Fruit fly (Drosophila melanogaster) whole organism, embryonic: ENCODE measurements around the gene rols.

Experiments used
- Abd-B ChIP-seq: fragments of 200-800 bp; sonication (Bioruptor generic); optimal IDR thresholded peaks from 2 replicates; lab custom pipeline; 2018; ENCODE audit warnings: missing biosample characterization, mild to moderate bottlenecking, missing genetic modification characterization, moderate library complexity
- Ada2b ChIP-seq: fragments of 200-800 bp; sonication (Bioruptor generic); IDR thresholded peaks from 2 replicates; pipeline ENCODE4 v1.3.6; 2022; ENCODE audit warnings: missing biosample characterization, missing genetic modification characterization
- CG12769 ChIP-seq: fragments of 200-800 bp; sonication (Bioruptor generic); optimal IDR thresholded peaks from 2 replicates; lab custom pipeline; 2019; ENCODE audit warnings: missing biosample characterization, mild to moderate bottlenecking, missing genetic modification characterization, moderate library complexity
- CG13894 ChIP-seq: fragments of 200-800 bp; sonication (Bioruptor generic); optimal IDR thresholded peaks from 3 replicates; lab custom pipeline; 2018; ENCODE audit warnings: missing biosample characterization, mild to moderate bottlenecking, missing genetic modification characterization, moderate library complexity
- CG14860 ChIP-seq: fragments of 200-800 bp; sonication (Bioruptor generic); IDR thresholded peaks from 3 replicates; pipeline ENCODE4 v1.3.6; 2022; ENCODE audit warnings: missing biosample characterization, missing genetic modification characterization; ENCODE audit not compliant: partially characterized antibody
- CG15601 ChIP-seq: fragments of 200-800 bp; sonication (Bioruptor generic); optimal IDR thresholded peaks from 3 replicates; lab custom pipeline; 2019; ENCODE audit warnings: missing biosample characterization, mild to moderate bottlenecking, missing genetic modification characterization, moderate library complexity
- CG1603 ChIP-seq: fragments of 200-800 bp; sonication (Bioruptor generic); optimal IDR thresholded peaks from 2 replicates; lab custom pipeline; 2019; ENCODE audit warnings: missing biosample characterization, mild to moderate bottlenecking, missing genetic modification characterization, moderate library complexity
- CG17328 ChIP-seq: fragments of 200-800 bp; sonication (Bioruptor generic); IDR thresholded peaks from 2 replicates; pipeline ENCODE4 v1.3.6; 2022; ENCODE audit warnings: missing biosample characterization, missing genetic modification characterization
- CG2199 ChIP-seq: fragments of 200-800 bp; sonication (Bioruptor generic); IDR thresholded peaks from 3 replicates; pipeline ENCODE4 v1.3.6; 2022; ENCODE audit warnings: missing biosample characterization, missing genetic modification characterization
- CG2889 ChIP-seq: fragments of 200-800 bp; sonication (Bioruptor generic); IDR thresholded peaks from 3 replicates; pipeline ENCODE4 v1.3.6; 2022; ENCODE audit warnings: missing biosample characterization, missing genetic modification characterization
- CG31224 ChIP-seq: fragments of 200-800 bp; sonication (Bioruptor generic); IDR thresholded peaks from 2 replicates; pipeline ENCODE4 v1.3.6; 2022; ENCODE audit warnings: missing biosample characterization, missing genetic modification characterization
- CG31441 ChIP-seq: fragments of 200-800 bp; sonication (Bioruptor generic); IDR thresholded peaks from 2 replicates; pipeline ENCODE4 v1.3.6; 2022; ENCODE audit warnings: missing biosample characterization, missing genetic modification characterization
- CG34376 ChIP-seq: fragments of 200-800 bp; sonication (Bioruptor generic); optimal IDR thresholded peaks from 2 replicates; lab custom pipeline; 2018; ENCODE audit warnings: missing biosample characterization, mild to moderate bottlenecking, missing genetic modification characterization
- CG34422 ChIP-seq: fragments of 200-800 bp; sonication (Bioruptor generic); IDR thresholded peaks from 3 replicates; pipeline ENCODE4 v1.3.6; 2022; ENCODE audit warnings: missing biosample characterization, missing genetic modification characterization
- CG4424 ChIP-seq: fragments of 200-800 bp; sonication (Bioruptor generic); optimal IDR thresholded peaks from 3 replicates; lab custom pipeline; 2016; ENCODE audit warnings: missing biosample characterization, missing genetic modification characterization
- CG6272 ChIP-seq: fragments of 200-800 bp; sonication (Bioruptor generic); IDR thresholded peaks from 2 replicates; pipeline ENCODE4 v1.3.6; 2022; ENCODE audit warnings: missing biosample characterization, missing genetic modification characterization
- CG8478 ChIP-seq: fragments of >200 bp; optimal IDR thresholded peaks from 2 replicates; lab custom pipeline; 2018
- CG9876 ChIP-seq: fragments of 200-800 bp; sonication (Bioruptor generic); optimal IDR thresholded peaks from 2 replicates; lab custom pipeline; 2016; ENCODE audit warnings: missing biosample characterization, missing genetic modification characterization
- D ChIP-seq, 2 experiments: fragments of 200-800 bp in 1 of 2; fragments of >200 bp in 1 of 2; sonication (Bioruptor generic) in 1 of 2; optimal IDR thresholded peaks; 2 replicates in 1 of 2; 3 replicates in 1 of 2; lab custom pipeline; 2017; ENCODE audit warnings: mild to moderate bottlenecking in 1 of 2, missing biosample characterization in 1 of 2, missing genetic modification characterization in 1 of 2, missing genetic modification reagents in 1 of 2
- Doc2 ChIP-seq: fragments of 200-800 bp; sonication (Bioruptor generic); IDR thresholded peaks from 2 replicates; pipeline ENCODE4 v1.3.6; 2022; ENCODE audit warnings: missing biosample characterization, missing genetic modification characterization
- Gsc ChIP-seq: fragments of 200-800 bp; sonication (Bioruptor generic); IDR thresholded peaks from 2 replicates; pipeline ENCODE4 v1.3.6; 2022; ENCODE audit warnings: missing biosample characterization, missing genetic modification characterization
- H2.0 ChIP-seq: fragments of 200-800 bp; sonication (Bioruptor generic); IDR thresholded peaks from 2 replicates; pipeline ENCODE4 v1.3.6; 2022; ENCODE audit warnings: missing biosample characterization, missing genetic modification characterization
- Hmr ChIP-seq: fragments of 200-800 bp; sonication (Bioruptor generic); optimal IDR thresholded peaks from 3 replicates; lab custom pipeline; 2017; ENCODE audit warnings: mild to moderate bottlenecking, missing biosample characterization, missing genetic modification reagents, missing genetic modification characterization
- Lpt ChIP-seq: fragments of >200 bp; optimal IDR thresholded peaks from 2 replicates; lab custom pipeline; 2018; ENCODE audit warnings: missing biosample characterization, missing genetic modification characterization
- MBD-R2 ChIP-seq: fragments of 200-800 bp; sonication (Bioruptor generic); IDR thresholded peaks from 2 replicates; pipeline ENCODE4 v1.3.6; 2022; ENCODE audit warnings: missing biosample characterization, missing genetic modification characterization
- Med ChIP-seq: fragments of 200-800 bp; sonication (Bioruptor generic); peaks from one replicate; lab custom pipeline; 2016; ENCODE audit warnings: missing biosample characterization, missing genetic modification characterization, mild to moderate bottlenecking, inconsistent platforms, moderate library complexity
- NFAT ChIP-seq: fragments of 200-800 bp; sonication (Bioruptor generic); IDR thresholded peaks from 2 replicates; pipeline ENCODE4 v1.3.6; 2022; ENCODE audit warnings: missing biosample characterization, missing genetic modification characterization
- Nf-YC ChIP-seq: fragments of 200-800 bp; optimal IDR thresholded peaks from 3 replicates; lab custom pipeline; 2019; ENCODE audit warnings: missing biosample characterization, mild to moderate bottlenecking, missing genetic modification characterization, moderate library complexity
- Xrp1 ChIP-seq: fragments of 200-800 bp; sonication (Bioruptor generic); IDR thresholded peaks from 2 replicates; pipeline ENCODE4 v1.3.6; 2022; ENCODE audit warnings: missing biosample characterization, missing genetic modification characterization
- ase ChIP-seq: fragments of 200-800 bp; sonication (Bioruptor generic); IDR thresholded peaks from 3 replicates; pipeline ENCODE4 v1.3.6; 2022; ENCODE audit warnings: missing biosample characterization, missing genetic modification characterization
- az2 ChIP-seq: fragments of 200-800 bp; sonication (Bioruptor generic); optimal IDR thresholded peaks from 3 replicates; lab custom pipeline; 2016; ENCODE audit warnings: missing biosample characterization, missing genetic modification characterization
- chn ChIP-seq: fragments of 200-800 bp; sonication (Bioruptor generic); optimal IDR thresholded peaks from 2 replicates; lab custom pipeline; 2016; ENCODE audit warnings: missing biosample characterization, missing genetic modification characterization
- grau ChIP-seq: fragments of 200-800 bp; optimal IDR thresholded peaks from 3 replicates; lab custom pipeline; 2019; ENCODE audit warnings: missing biosample characterization, mild to moderate bottlenecking, missing genetic modification characterization, moderate library complexity
- lab ChIP-seq: fragments of 200-800 bp; sonication (Bioruptor generic); optimal IDR thresholded peaks from 3 replicates; lab custom pipeline; 2017; ENCODE audit warnings: missing biosample characterization, missing genetic modification characterization, mild to moderate bottlenecking, moderate library complexity, missing genetic modification reagents
- otp ChIP-seq: fragments of 200-800 bp; sonication (Bioruptor generic); IDR thresholded peaks from 3 replicates; pipeline ENCODE4, ENCODE4 v1.3.6; 2022; ENCODE audit warnings: missing biosample characterization, missing genetic modification characterization
- pros ChIP-seq: fragments of 200-800 bp; sonication (Bioruptor generic); optimal IDR thresholded peaks from 3 replicates; lab custom pipeline; 2019; ENCODE audit warnings: missing biosample characterization, mild to moderate bottlenecking, missing genetic modification characterization, moderate library complexity
- rib ChIP-seq: fragments of 200-800 bp; sonication (Bioruptor generic); IDR thresholded peaks from 2 replicates; pipeline ENCODE4 v1.3.6; 2022; ENCODE audit warnings: missing biosample characterization, missing genetic modification characterization
- row ChIP-seq: fragments of 200-800 bp; sonication (Bioruptor generic); IDR thresholded peaks from 3 replicates; pipeline ENCODE4 v1.3.6; 2022; ENCODE audit warnings: missing biosample characterization, missing genetic modification characterization
- sc ChIP-seq, 3 experiments: fragments of >200 bp in 2 of 3; fragments of 200-800 bp in 1 of 3; sonication (Bioruptor generic) in 1 of 3; optimal IDR thresholded peaks; 2 replicates in 2 of 3; 3 replicates in 1 of 3; lab custom pipeline; 2017; ENCODE audit warnings: mild to moderate bottlenecking in 1 of 3, missing biosample characterization in 1 of 3, missing genetic modification characterization in 1 of 3, missing genetic modification reagents in 1 of 3
- sisA ChIP-seq: fragments of 200-800 bp; sonication (Bioruptor generic); IDR thresholded peaks from 2 replicates; pipeline ENCODE4 v1.3.6; 2022; ENCODE audit warnings: missing biosample characterization, missing genetic modification characterization
- tup ChIP-seq: fragments of 200-800 bp; sonication (Bioruptor generic); optimal IDR thresholded peaks from 2 replicates; lab custom pipeline; 2016; ENCODE audit warnings: missing biosample characterization, mild to moderate bottlenecking, missing genetic modification characterization, moderate library complexity
- twi ChIP-seq: fragments of 200-800 bp; optimal IDR thresholded peaks from 2 replicates; lab custom pipeline; 2019; ENCODE audit warnings: missing biosample characterization, mild to moderate bottlenecking, missing genetic modification characterization, moderate library complexity

Gene rols

dm6 chr3L:12083092-12083680 lies 18.5 kb upstream of the rols start (continued):
- no peak for TF ChIP-seq sc (optimal IDR thresholded peaks at IDR 0.05; lab: Kevin White, UChicago)
- TF ChIP-seq sc (GFP tag; optimal IDR thresholded peaks at IDR 0.05; lab: Kevin White, UChicago), result no peak
- TF ChIP-seq twi (tag; lab: Kevin White, UChicago), result peak; percentile 34
- no peak for TF ChIP-seq Lpt (GFP tag; lab: Kevin White, UChicago)
- TF ChIP-seq CG4424, result no peak
- TF ChIP-seq D (optimal IDR thresholded peaks at IDR 0.05; lab: Kevin White, UChicago), result peak; percentile 70
- no peak for TF ChIP-seq D (GFP tag; optimal IDR thresholded peaks at IDR 0.05; lab: Kevin White, UChicago)
- TF ChIP-seq grau (tag; lab: Kevin White, UChicago), result no peak
- TF ChIP-seq pros (GFP tag; lab: Kevin White, UChicago), result no peak
- TF ChIP-seq CG31441, result no peak
- peak; percentile 31 for TF ChIP-seq CG13894 (tag; lab: Kevin White, UChicago)
- no peak for TF ChIP-seq otp (GFP tag; lab: Robert Waterston, UW)
- TF ChIP-seq row (GFP tag; lab: Robert Waterston, UW), result no peak
- no peak for TF ChIP-seq CG8478 (lab: Kevin White, UChicago)
- no peak for TF ChIP-seq CG15601 (tag; lab: Kevin White, UChicago)
- 0 out of 3 replicates have a peak, but pooled peaks have one; percentile 17 for TF ChIP-seq CG2199
- no peak for TF ChIP-seq lab
- no peak for TF ChIP-seq CG34376 (GFP tag; lab: Kevin White, UChicago)
- TF ChIP-seq Xrp1, result no peak
- no peak for TF ChIP-seq H2.0 (GFP tag; lab: Robert Waterston, UW)
- TF ChIP-seq CG1603, result no peak
- TF ChIP-seq az2 (GFP tag; lab: Kevin White, UChicago), result no peak
- TF ChIP-seq CG14860 (GFP tag; lab: Robert Waterston, UW), result no peak
- TF ChIP-seq tup (GFP tag; lab: Kevin White, UChicago), result no peak
- TF ChIP-seq, all 482 proteins: peak for 11

dm6 chr3L:12082521-12082841 lies 17.8 kb upstream of the rols start:
- no peak for TF ChIP-seq Gsc
- TF ChIP-seq CG6272 (GFP tag; lab: Robert Waterston, UW), result 0 out of 2 replicates have a peak, but pooled peaks have one; percentile 9
- TF ChIP-seq rib, result peak; percentile 47; the same call in 1 of the 2 replicates
- TF ChIP-seq CG34422 (GFP tag; lab: Robert Waterston, UW), result 0 out of 3 replicates have a peak, but pooled peaks have one; percentile 13
- TF ChIP-seq otp (GFP tag; lab: Robert Waterston, UW), result 0 out of 3 replicates have a peak, but pooled peaks have one; percentile 27
- TF ChIP-seq Med (GFP tag; lab: Kevin White, UChicago), result peak; percentile 85
- 0 out of 3 replicates have a peak, but pooled peaks have one; percentile 32 for TF ChIP-seq CG2889 (GFP tag; lab: Robert Waterston, UW)
- no peak for TF ChIP-seq sisA (GFP tag; lab: Robert Waterston, UW)
- TF ChIP-seq Nf-YC (tag; lab: Kevin White, UChicago), result no peak
- 0 out of 3 replicates have a peak, but pooled peaks have one; percentile 13 for TF ChIP-seq ase (GFP tag; lab: Robert Waterston, UW)
- peak; percentile 63 for TF ChIP-seq chn (GFP tag; lab: Kevin White, UChicago)
- no peak for TF ChIP-seq CG1603
- 0 out of 2 replicates have a peak, but pooled peaks have one; percentile 0 for TF ChIP-seq Ada2b (GFP tag; lab: Robert Waterston, UW)
- TF ChIP-seq CG14860 (GFP tag; lab: Robert Waterston, UW), result no peak
- TF ChIP-seq CG31224 (GFP tag; lab: Robert Waterston, UW), result peak; percentile 24; the same call in 1 of the 2 replicates
- TF ChIP-seq Abd-B (GFP tag; lab: Kevin White, UChicago), result no peak
- peak; percentile 37; the same call in 1 of the 2 replicates for TF ChIP-seq CG17328 (GFP tag; lab: Robert Waterston, UW)
- 0 out of 2 replicates have a peak, but pooled peaks have one; percentile 43 for TF ChIP-seq Doc2 (GFP tag; lab: Robert Waterston, UW)
- TF ChIP-seq CG9876 (GFP tag; lab: Kevin White, UChicago), result peak; percentile 14
- no peak for TF ChIP-seq lab
- no peak for TF ChIP-seq Hmr (GFP tag; lab: Kevin White, UChicago)
- 0 out of 2 replicates have a peak, but pooled peaks have one; percentile 34 for TF ChIP-seq NFAT
- TF ChIP-seq MBD-R2 (GFP tag; lab: Robert Waterston, UW), result 0 out of 2 replicates have a peak, but pooled peaks have one; percentile 5
- TF ChIP-seq CG12769, result peak; percentile 65
- peak; percentile 71; the same call in 1 of the 3 replicates for TF ChIP-seq CG2199
- TF ChIP-seq grau (tag; lab: Kevin White, UChicago), result no peak
